Fruit fly (Drosophila melanogaster) whole organism, embryonic: ENCODE measurements around the gene Vps26.

Source experiments
- Adf1 ChIP-seq: fragments of 200-800 bp; sonication (Bioruptor generic); IDR thresholded peaks from 2 replicates; pipeline ENCODE4 v1.3.6; 2022; ENCODE audit warnings: missing biosample characterization, missing genetic modification characterization
- BtbVII ChIP-seq: fragments of 200-800 bp; sonication (Bioruptor generic); optimal IDR thresholded peaks from 3 replicates; lab custom pipeline; 2017; ENCODE audit warnings: missing biosample characterization, mild to moderate bottlenecking, missing genetic modification characterization
- CG10543 ChIP-seq: fragments of 200-800 bp; sonication (Bioruptor generic); optimal IDR thresholded peaks from 3 replicates; lab custom pipeline; 2017; ENCODE audit warnings: missing biosample characterization, mild to moderate bottlenecking, missing genetic modification characterization, moderate library complexity
- CG12071 ChIP-seq: fragments of 200-800 bp; sonication (Bioruptor generic); optimal IDR thresholded peaks from 3 replicates; lab custom pipeline; 2018; ENCODE audit warnings: missing biosample characterization, mild to moderate bottlenecking, missing genetic modification characterization
- CG12769 ChIP-seq: fragments of 200-800 bp; sonication (Bioruptor generic); optimal IDR thresholded peaks from 2 replicates; lab custom pipeline; 2019; ENCODE audit warnings: missing biosample characterization, mild to moderate bottlenecking, missing genetic modification characterization, moderate library complexity
- CG13894 ChIP-seq: fragments of 200-800 bp; sonication (Bioruptor generic); optimal IDR thresholded peaks from 3 replicates; lab custom pipeline; 2018; ENCODE audit warnings: missing biosample characterization, mild to moderate bottlenecking, missing genetic modification characterization, moderate library complexity
- CG1603 ChIP-seq: fragments of 200-800 bp; sonication (Bioruptor generic); optimal IDR thresholded peaks from 2 replicates; lab custom pipeline; 2019; ENCODE audit warnings: missing biosample characterization, mild to moderate bottlenecking, missing genetic modification characterization, moderate library complexity
- CG17186 ChIP-seq: fragments of 200-800 bp; sonication (Bioruptor generic); optimal IDR thresholded peaks from 3 replicates; lab custom pipeline; 2017; ENCODE audit warnings: missing biosample characterization, missing genetic modification reagents, missing genetic modification characterization
- CG2678 ChIP-seq: fragments of 200-800 bp; sonication (Bioruptor generic); optimal IDR thresholded peaks from 3 replicates; lab custom pipeline; 2019; ENCODE audit warnings: missing biosample characterization, mild to moderate bottlenecking, missing genetic modification characterization, moderate library complexity
- CG32772 ChIP-seq: fragments of 200-800 bp; sonication (Bioruptor generic); IDR thresholded peaks from 2 replicates; pipeline ENCODE4 v1.3.6; 2022; ENCODE audit warnings: missing biosample characterization, missing genetic modification characterization
- CG34376 ChIP-seq: fragments of 200-800 bp; sonication (Bioruptor generic); optimal IDR thresholded peaks from 2 replicates; lab custom pipeline; 2018; ENCODE audit warnings: missing biosample characterization, mild to moderate bottlenecking, missing genetic modification characterization
- CG3726 ChIP-seq: fragments of 200-800 bp; sonication (Bioruptor generic); IDR thresholded peaks from 3 replicates; pipeline ENCODE4, ENCODE4 v1.3.6; 2022; ENCODE audit warnings: missing biosample characterization, missing genetic modification characterization
- CG7987 ChIP-seq: fragments of 200-800 bp; sonication (Bioruptor generic); optimal IDR thresholded peaks from 2 replicates; lab custom pipeline; 2018; ENCODE audit warnings: missing biosample characterization, mild to moderate bottlenecking, missing genetic modification characterization, moderate library complexity
- CG8089 ChIP-seq: fragments of 200-800 bp; sonication (Bioruptor generic); optimal IDR thresholded peaks from 3 replicates; lab custom pipeline; 2016; ENCODE audit warnings: missing biosample characterization, missing genetic modification characterization
- CG8290 ChIP-seq, 3 experiments: fragments of 200-800 bp; sonication (Bioruptor generic); optimal IDR thresholded peaks; 2 replicates each; lab custom pipeline; 2016 to 2019; ENCODE audit warnings: missing biosample characterization in 3 of 3, missing genetic modification characterization in 3 of 3, mild to moderate bottlenecking in 2 of 3, moderate library complexity in 1 of 3
- CG9727 ChIP-seq: fragments of 200-800 bp; sonication (Bioruptor generic); optimal IDR thresholded peaks from 3 replicates; lab custom pipeline; 2017; ENCODE audit warnings: missing biosample characterization, mild to moderate bottlenecking, missing genetic modification characterization
- CG9932 ChIP-seq: fragments of 200-800 bp; sonication (Bioruptor generic); IDR thresholded peaks from 2 replicates; pipeline ENCODE4 v1.3.6; 2022; ENCODE audit warnings: missing biosample characterization, missing genetic modification characterization
- D19A ChIP-seq: fragments of 200-800 bp; optimal IDR thresholded peaks from 3 replicates; lab custom pipeline; 2019; ENCODE audit warnings: missing biosample characterization, mild to moderate bottlenecking, missing genetic modification characterization, moderate library complexity
- Drgx ChIP-seq: fragments of 200-800 bp; sonication (Bioruptor generic); IDR thresholded peaks from 2 replicates; pipeline ENCODE4 v1.3.6; 2022; ENCODE audit warnings: missing biosample characterization, missing genetic modification characterization
- Eip74EF ChIP-seq, 2 experiments: fragments of 200-800 bp in 1 of 2; fragments of >200 bp in 1 of 2; sonication (Bioruptor generic) in 1 of 2; optimal IDR thresholded peaks; 2 replicates each; lab custom pipeline; 2017 to 2019; ENCODE audit warnings: missing biosample characterization in 2 of 2, missing genetic modification characterization in 2 of 2, mild to moderate bottlenecking in 1 of 2, moderate library complexity in 1 of 2
- HmgZ ChIP-seq: fragments of 200-800 bp; sonication (Bioruptor generic); optimal IDR thresholded peaks from 2 replicates; lab custom pipeline; 2018; ENCODE audit warnings: missing biosample characterization, mild to moderate bottlenecking, missing genetic modification characterization
- Hr78 ChIP-seq, 2 experiments: fragments of 200-800 bp in 1 of 2; fragments of >200 bp in 1 of 2; sonication (Bioruptor generic) in 1 of 2; optimal IDR thresholded peaks; 2 replicates each; lab custom pipeline; 2017 to 2019; ENCODE audit warnings: missing biosample characterization in 2 of 2, missing genetic modification characterization in 2 of 2, mild to moderate bottlenecking in 1 of 2, moderate library complexity in 1 of 2
- Med ChIP-seq: fragments of 200-800 bp; sonication (Bioruptor generic); peaks from one replicate; lab custom pipeline; 2016; ENCODE audit warnings: missing biosample characterization, missing genetic modification characterization, mild to moderate bottlenecking, inconsistent platforms, moderate library complexity
- Nf-YC ChIP-seq: fragments of 200-800 bp; optimal IDR thresholded peaks from 3 replicates; lab custom pipeline; 2019; ENCODE audit warnings: missing biosample characterization, mild to moderate bottlenecking, missing genetic modification characterization, moderate library complexity
- Pdp1 ChIP-seq, 2 experiments: fragments of 200-800 bp; sonication (Bioruptor generic); optimal IDR thresholded peaks; 3 replicates each; lab custom pipeline; 2016; ENCODE audit warnings: missing biosample characterization in 2 of 2, missing genetic modification characterization in 2 of 2, mild to moderate bottlenecking in 1 of 2, moderate library complexity in 1 of 2
- Taf1 ChIP-seq: fragments of 200-800 bp; sonication (Bioruptor generic); IDR thresholded peaks from 2 replicates; pipeline ENCODE4 v1.3.6; 2022; ENCODE audit warnings: missing biosample characterization, missing genetic modification characterization
- abd-A ChIP-seq: fragments of 200-800 bp; sonication (Bioruptor generic); optimal IDR thresholded peaks from 3 replicates; lab custom pipeline; 2019; ENCODE audit warnings: missing biosample characterization, mild to moderate bottlenecking, missing genetic modification characterization, moderate library complexity
- bsh ChIP-seq, 2 experiments: fragments of 200-800 bp; sonication (Bioruptor generic); optimal IDR thresholded peaks; 2 replicates each; lab custom pipeline; 2017 to 2018; ENCODE audit warnings: mild to moderate bottlenecking in 2 of 2, missing biosample characterization in 2 of 2, missing genetic modification characterization in 2 of 2, moderate library complexity in 1 of 2
- chinmo ChIP-seq: fragments of 200-800 bp; sonication (Bioruptor generic); IDR thresholded peaks from 4 replicates; pipeline ENCODE4 v1.3.6; 2022; ENCODE audit warnings: missing biosample characterization, missing genetic modification characterization; ENCODE audit not compliant: partially characterized antibody
- dysf ChIP-seq: fragments of 200-800 bp; sonication (Bioruptor generic); IDR thresholded peaks from 3 replicates; pipeline ENCODE4 v1.3.6; 2022; ENCODE audit warnings: missing biosample characterization, missing genetic modification characterization
- exex ChIP-seq: fragments of 200-800 bp; sonication (Bioruptor generic); optimal IDR thresholded peaks from 4 replicates; lab custom pipeline; 2018; ENCODE audit warnings: missing biosample characterization, mild to moderate bottlenecking, missing genetic modification characterization, moderate library complexity
- fd3F ChIP-seq: fragments of 200-800 bp; sonication (Bioruptor generic); optimal IDR thresholded peaks from 2 replicates; lab custom pipeline; 2018; ENCODE audit warnings: missing biosample characterization, mild to moderate bottlenecking, missing genetic modification characterization, moderate library complexity
- kay ChIP-seq: fragments of 200-800 bp; sonication (Bioruptor generic); optimal IDR thresholded peaks from 2 replicates; lab custom pipeline; 2016; ENCODE audit warnings: missing biosample characterization, missing genetic modification characterization
- lab ChIP-seq: fragments of 200-800 bp; sonication (Bioruptor generic); optimal IDR thresholded peaks from 3 replicates; lab custom pipeline; 2017; ENCODE audit warnings: missing biosample characterization, missing genetic modification characterization, mild to moderate bottlenecking, moderate library complexity, missing genetic modification reagents
- lbe ChIP-seq: fragments of 200-800 bp; sonication (Bioruptor generic); optimal IDR thresholded peaks from 2 replicates; lab custom pipeline; 2016; ENCODE audit warnings: missing biosample characterization, mild to moderate bottlenecking, missing genetic modification characterization
- mirr ChIP-seq: fragments of 200-800 bp; sonication (Bioruptor generic); optimal IDR thresholded peaks from 3 replicates; lab custom pipeline; 2018; ENCODE audit warnings: missing biosample characterization, mild to moderate bottlenecking, missing genetic modification characterization
- nom ChIP-seq: fragments of 200-800 bp; sonication (Bioruptor generic); optimal IDR thresholded peaks from 2 replicates; lab custom pipeline; 2017; ENCODE audit warnings: missing biosample characterization, missing genetic modification characterization, mild to moderate bottlenecking, moderate library complexity, missing genetic modification reagents
- phol ChIP-seq: fragments of 200-800 bp; sonication (Bioruptor generic); optimal IDR thresholded peaks from 3 replicates; lab custom pipeline; 2018; ENCODE audit warnings: missing biosample characterization, mild to moderate bottlenecking, missing genetic modification characterization, moderate library complexity
- rib ChIP-seq: fragments of 200-800 bp; sonication (Bioruptor generic); IDR thresholded peaks from 2 replicates; pipeline ENCODE4 v1.3.6; 2022; ENCODE audit warnings: missing biosample characterization, missing genetic modification characterization
- row ChIP-seq: fragments of 200-800 bp; sonication (Bioruptor generic); IDR thresholded peaks from 3 replicates; pipeline ENCODE4 v1.3.6; 2022; ENCODE audit warnings: missing biosample characterization, missing genetic modification characterization
- sd ChIP-seq: fragments of 200-800 bp; sonication (Bioruptor generic); optimal IDR thresholded peaks from 3 replicates; lab custom pipeline; 2018; ENCODE audit warnings: missing biosample characterization, mild to moderate bottlenecking, missing genetic modification characterization, moderate library complexity
- shn ChIP-seq: fragments of 200-800 bp; sonication (Bioruptor generic); optimal IDR thresholded peaks from 3 replicates; lab custom pipeline; 2016; ENCODE audit warnings: missing biosample characterization, missing genetic modification characterization
- slbo ChIP-seq: fragments of 200-800 bp; sonication (Bioruptor generic); IDR thresholded peaks from 2 replicates; pipeline ENCODE4 v1.3.6; 2022; ENCODE audit warnings: missing biosample characterization, missing genetic modification characterization
- sr ChIP-seq: fragments of 200-800 bp; sonication (Bioruptor generic); IDR thresholded peaks from 3 replicates; pipeline ENCODE4 v1.3.6; 2022; ENCODE audit warnings: missing biosample characterization, missing genetic modification characterization
- toy ChIP-seq: fragments of 200-800 bp; sonication (Bioruptor generic); IDR thresholded peaks from 2 replicates; pipeline ENCODE4 v1.3.6; 2022; ENCODE audit warnings: missing biosample characterization, missing genetic modification characterization
- vfl ChIP-seq: fragments of 200-800 bp; sonication (Bioruptor generic); optimal IDR thresholded peaks from 2 replicates; lab custom pipeline; 2016; ENCODE audit warnings: missing biosample characterization, missing genetic modification characterization
- vvl ChIP-seq: fragments of 200-800 bp; sonication (Bioruptor generic); IDR thresholded peaks from 2 replicates; pipeline ENCODE4 v1.3.6; 2022; ENCODE audit warnings: missing biosample characterization, missing genetic modification characterization

The Vps26 gene

DNA sequence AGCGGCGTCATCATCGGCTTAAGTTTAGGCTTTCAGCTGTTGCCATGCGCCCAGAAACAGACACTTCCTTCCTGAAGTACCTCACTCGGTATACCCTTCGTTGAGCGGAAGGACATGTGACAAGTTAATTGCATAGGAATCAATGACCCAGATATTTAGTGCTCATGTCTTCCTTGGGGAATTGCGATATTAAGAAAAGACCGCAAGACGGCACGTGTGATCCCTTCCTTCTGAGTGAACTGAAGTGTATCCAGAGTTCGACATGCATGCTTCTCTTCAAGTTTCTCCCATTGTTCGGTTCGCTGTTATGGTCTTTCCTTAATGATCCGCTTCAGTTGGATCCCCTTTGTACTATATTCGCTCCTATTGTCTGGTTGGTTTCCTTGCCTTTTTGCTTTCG, 33.1 kb upstream of the Vps26 start:
- TF ChIP-seq Drgx (GFP tag; lab: Robert Waterston, UW) (peak; percentile 27; the same call in 1 of the 2 replicates), phol (tag; lab: Kevin White, UChicago) (no peak), nom (GFP tag; lab: Kevin White, UChicago) (peak; percentile 65), bsh (GFP tag; optimal IDR thresholded peaks at IDR 0.05; lab: Kevin White, UChicago) (peak in 1 of 2 experiments; percentile 28), lbe (peak; percentile 9), D19A (tag; lab: Kevin White, UChicago) (peak; percentile 87), Taf1 (GFP tag; lab: Robert Waterston, UW) (no peak), row (GFP tag; lab: Robert Waterston, UW) (peak; percentile 16; the same call in 1 of the 3 replicates), Med (GFP tag; lab: Kevin White, UChicago) (peak; percentile 58), CG3726 (GFP tag; lab: Robert Waterston, UW) (no peak), CG9727 (GFP tag; lab: Kevin White, UChicago) (peak; percentile 16), CG32772 (0 out of 2 replicates have a peak, but pooled peaks have one; percentile 33), vfl (no peak), CG1603 (peak; percentile 3)

DNA sequence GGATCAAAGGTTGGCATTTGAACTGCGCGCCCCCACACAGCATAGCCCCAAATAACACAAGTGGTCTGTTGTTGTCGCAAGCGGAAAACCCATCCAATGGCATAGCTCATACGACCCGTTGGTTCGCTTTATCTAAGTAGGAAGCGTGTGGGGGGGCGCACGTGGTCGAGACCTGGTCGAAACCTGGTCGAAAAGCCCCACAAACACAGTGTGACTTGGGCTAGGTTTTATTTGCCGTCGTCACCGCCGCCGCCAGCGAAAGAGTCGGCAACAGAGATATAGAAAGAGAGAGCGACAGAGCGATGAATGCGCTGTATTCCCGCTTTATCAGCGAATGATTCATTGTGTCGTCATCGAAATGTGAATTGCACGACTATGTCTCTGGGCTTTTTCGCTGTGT, 30.8 kb upstream of the Vps26 start:
- peak; percentile 37; the same call in 1 of the 2 replicates for TF ChIP-seq Adf1 (GFP tag; lab: Robert Waterston, UW)
- TF ChIP-seq lab (GFP tag; lab: Kevin White, UChicago): peak; percentile 55
- peak; percentile 3 for TF ChIP-seq shn (GFP tag; lab: Kevin White, UChicago)
- TF ChIP-seq chinmo (GFP tag; lab: Robert Waterston, UW): 0 out of 4 replicates have a peak, but pooled peaks have one; percentile 48
- peak; percentile 94 for TF ChIP-seq CG7987
- TF ChIP-seq Hr78 (GFP tag; optimal IDR thresholded peaks at IDR 0.05; lab: Kevin White, UChicago): peak in 1 of 2 experiments; percentile 93
- TF ChIP-seq BtbVII: peak; percentile 35
- peak; percentile 8 for TF ChIP-seq CG12071 (GFP tag; lab: Kevin White, UChicago)
- TF ChIP-seq Nf-YC (tag; lab: Kevin White, UChicago): peak; percentile 65
- TF ChIP-seq CG17186 (GFP tag; lab: Kevin White, UChicago): no peak
- no peak for TF ChIP-seq toy (GFP tag; lab: Robert Waterston, UW)
- TF ChIP-seq fd3F: no peak
- peak; percentile 33 for TF ChIP-seq mirr (GFP tag; lab: Kevin White, UChicago)
- 0 out of 3 replicates have a peak, but pooled peaks have one; percentile 8 for TF ChIP-seq dysf (GFP tag; lab: Robert Waterston, UW)
- TF ChIP-seq CG8089: no peak
- TF ChIP-seq rib: 0 out of 2 replicates have a peak, but pooled peaks have one; percentile 40
- TF ChIP-seq CG34376 (GFP tag; lab: Kevin White, UChicago): peak; percentile 47
- TF ChIP-seq sr (GFP tag; lab: Robert Waterston, UW): peak; percentile 44; the same call in 1 of the 3 replicates
- TF ChIP-seq abd-A (tag; lab: Kevin White, UChicago): peak; percentile 10
- peak; percentile 27 for TF ChIP-seq HmgZ (tag; lab: Kevin White, UChicago)
- TF ChIP-seq CG2678: peak; percentile 5
- peak; percentile 79 for TF ChIP-seq kay (GFP tag; lab: Kevin White, UChicago)
- TF ChIP-seq slbo (GFP tag; lab: Robert Waterston, UW): peak; percentile 11; the same call in 1 of the 2 replicates
- peak; percentile 55 for TF ChIP-seq CG13894
- TF ChIP-seq CG8290 (GFP tag; optimal IDR thresholded peaks at IDR 0.05; lab: Kevin White, UChicago): no peak
- peak in 1 of 2 experiments; percentile 51 for TF ChIP-seq CG8290 (tag; optimal IDR thresholded peaks at IDR 0.05; lab: Kevin White, UChicago)
- TF ChIP-seq sd (tag; lab: Kevin White, UChicago): peak; percentile 81
- TF ChIP-seq vvl (GFP tag; lab: Robert Waterston, UW): peak; percentile 48; the same call in 1 of the 2 replicates
- TF ChIP-seq Med (GFP tag; lab: Kevin White, UChicago): peak; percentile 87
- TF ChIP-seq CG9932 (GFP tag; lab: Robert Waterston, UW): no peak
- peak; percentile 65 for TF ChIP-seq CG10543 (GFP tag; lab: Kevin White, UChicago)
- peak in 1 of 2 experiments; percentile 88 for TF ChIP-seq Eip74EF (GFP tag; optimal IDR thresholded peaks at IDR 0.05; lab: Kevin White, UChicago)
- TF ChIP-seq exex (tag; lab: Kevin White, UChicago): peak; percentile 34
- peak in 1 of 2 experiments; percentile 1 for TF ChIP-seq Pdp1 (GFP tag; optimal IDR thresholded peaks at IDR 0.05; lab: Kevin White, UChicago)
- peak; percentile 82 for TF ChIP-seq CG12769
